Fruit fly (Drosophila melanogaster) ovary, adult (tissue): ENCODE results near the gene nAChRalpha4.

Experiments
- CG17801 ChIP-seq: fragments of 200-800 bp; optimal IDR thresholded peaks from 2 replicates; lab custom pipeline; 2019; ENCODE audit warnings: missing biosample characterization, mild to moderate bottlenecking, missing genetic modification characterization, moderate library complexity; ENCODE audit not compliant: partially characterized antibody

Gene nAChRalpha4

DNA sequence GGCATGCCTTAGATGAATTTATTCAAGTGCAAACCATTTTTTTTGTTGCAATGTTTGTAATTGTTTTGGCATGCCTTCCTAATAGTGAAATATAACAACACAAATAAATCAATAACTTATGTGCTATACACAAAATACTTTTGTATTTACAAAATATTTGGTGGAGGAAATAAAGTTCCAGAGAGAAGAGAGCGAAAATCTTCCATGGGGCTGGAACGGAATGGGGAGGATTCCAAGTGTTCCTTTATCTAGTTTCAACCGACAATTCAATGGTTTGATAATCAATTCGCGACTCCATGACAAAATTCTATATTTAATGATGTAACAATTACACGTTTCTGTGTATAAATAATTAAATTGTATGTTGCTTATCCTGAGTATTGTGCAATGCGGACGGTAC, at the start of gene nAChRalpha4:
Gene nAChRalpha4 (plus strand): TSS at position 246 of the 400 bp plus-strand sequence.
- TF ChIP-seq CG17801 = no peak

- no peak for TF ChIP-seq CG17801
These were observed 32.3 kb upstream of the nAChRalpha4 start, which contains the start of gene CG34031 for dm6 chr3L:23174146-23174545. Gene CG34031, plus strand, starts transcription at chr3L:23174446.

DNA sequence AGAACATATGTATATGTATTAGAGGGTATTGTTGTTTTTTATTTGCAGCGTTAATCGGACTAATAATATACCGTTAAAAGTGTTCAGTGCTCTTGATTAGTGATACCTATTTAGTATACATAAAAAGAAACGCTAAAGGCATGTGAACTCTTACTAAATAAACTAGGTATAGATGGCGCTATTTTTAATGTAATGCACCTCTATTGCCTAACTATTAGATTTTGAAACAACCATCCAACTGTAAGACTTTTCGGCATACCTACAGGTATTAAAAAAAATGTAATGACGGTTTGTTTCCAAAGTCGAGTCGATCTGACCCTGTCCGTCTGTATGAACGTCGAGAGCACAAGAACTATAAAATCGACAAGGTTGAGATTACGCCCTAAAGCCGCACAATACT, 592 bp downstream of the nAChRalpha4 start:
- no peak for TF ChIP-seq CG17801

- no peak for TF ChIP-seq CG17801
These were observed 7.7 kb downstream of the nAChRalpha4 start for dm6 chr3L:23214158-23214557.

dm6 chr3L:23240917-23241316, 34.4 kb downstream of the nAChRalpha4 start:
- TF ChIP-seq CG17801 = no peak

DNA sequence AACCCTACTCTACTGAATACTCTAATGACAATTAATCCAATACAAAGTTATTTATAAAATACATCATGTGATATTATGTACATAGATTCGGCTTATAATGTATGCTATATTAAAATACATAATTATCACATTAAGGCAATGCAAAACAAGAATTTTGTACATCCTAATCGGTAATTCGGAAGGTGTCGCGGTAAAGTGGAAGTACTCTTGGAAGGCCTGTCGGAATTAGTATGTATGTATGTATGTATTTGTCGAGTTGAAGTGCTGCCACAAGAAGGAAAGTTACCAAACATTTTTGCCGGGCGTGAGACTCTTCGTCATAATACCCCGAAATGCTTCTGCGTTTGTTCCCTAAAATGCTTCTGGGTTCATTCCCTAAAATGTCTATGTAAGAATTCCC, 42.6 kb downstream of the nAChRalpha4 start:
- no peak for TF ChIP-seq CG17801

dm6 chr3L:23250598-23250997, 44.1 kb downstream of the nAChRalpha4 start:
- TF ChIP-seq CG17801 = no peak

DNA sequence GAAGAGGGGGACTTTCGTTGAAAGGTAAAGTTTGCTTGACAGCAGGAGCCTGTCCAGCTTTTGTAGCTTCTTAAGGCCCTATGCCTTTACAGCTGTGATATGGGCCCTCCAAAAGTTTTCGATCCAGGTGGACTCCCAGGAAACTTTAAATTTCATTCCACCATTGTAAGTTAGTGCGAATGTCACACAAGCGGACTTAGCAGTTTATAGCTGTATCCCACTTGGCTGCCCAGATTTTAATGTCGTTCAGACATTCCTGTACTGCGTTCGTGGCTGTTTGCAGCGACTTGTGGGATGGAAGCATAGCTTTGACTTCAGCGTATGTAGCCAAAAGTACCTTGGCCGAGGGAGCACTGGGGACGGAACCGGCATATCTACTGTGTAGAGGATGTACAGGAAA, 52.0 kb downstream of the nAChRalpha4 start:
- TF ChIP-seq CG17801 = no peak

DNA sequence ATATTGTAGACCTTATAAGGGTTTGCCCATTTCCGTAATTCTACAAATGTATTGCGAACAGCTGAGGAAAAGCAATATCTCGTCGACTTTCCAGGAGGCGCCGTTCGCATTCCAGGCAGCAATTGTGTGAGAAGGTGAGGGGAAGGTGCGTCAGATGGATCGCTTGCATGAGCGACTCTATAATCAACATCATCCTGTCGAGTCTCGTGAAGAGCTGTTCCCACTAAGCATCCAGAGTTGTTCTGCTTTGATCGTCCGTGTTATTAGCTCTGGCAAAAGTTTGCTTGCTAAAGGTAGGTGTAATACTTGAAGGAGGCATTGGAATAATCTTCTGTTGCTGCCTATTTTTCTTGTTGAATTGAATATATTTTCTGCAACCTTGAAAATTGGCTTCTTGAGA, 53.5 kb downstream of the nAChRalpha4 start:
- TF ChIP-seq CG17801 = no peak

dm6 chr3L:23262563-23262962, 56.1 kb downstream of the nAChRalpha4 start:
- no peak for TF ChIP-seq CG17801

DNA sequence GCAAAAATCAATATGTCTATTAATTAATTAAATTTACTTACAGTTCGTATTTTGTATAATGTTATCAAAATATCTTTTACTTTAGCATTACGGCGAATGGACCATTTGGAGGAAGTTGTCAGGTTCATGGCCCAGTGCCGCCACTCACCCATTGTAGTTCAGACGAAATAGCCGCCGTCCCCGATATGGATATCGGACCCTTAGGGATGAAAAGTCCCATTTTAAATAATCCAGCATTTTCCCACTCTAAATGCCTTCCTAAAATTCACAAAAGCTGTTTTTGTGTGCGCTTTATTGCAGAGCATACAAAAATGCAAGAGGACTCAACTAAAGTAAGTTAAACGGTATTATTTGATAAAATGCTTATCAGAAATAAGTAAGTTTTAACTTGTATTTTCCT, 71.7 kb downstream of the nAChRalpha4 start:
- no peak for TF ChIP-seq CG17801

DNA sequence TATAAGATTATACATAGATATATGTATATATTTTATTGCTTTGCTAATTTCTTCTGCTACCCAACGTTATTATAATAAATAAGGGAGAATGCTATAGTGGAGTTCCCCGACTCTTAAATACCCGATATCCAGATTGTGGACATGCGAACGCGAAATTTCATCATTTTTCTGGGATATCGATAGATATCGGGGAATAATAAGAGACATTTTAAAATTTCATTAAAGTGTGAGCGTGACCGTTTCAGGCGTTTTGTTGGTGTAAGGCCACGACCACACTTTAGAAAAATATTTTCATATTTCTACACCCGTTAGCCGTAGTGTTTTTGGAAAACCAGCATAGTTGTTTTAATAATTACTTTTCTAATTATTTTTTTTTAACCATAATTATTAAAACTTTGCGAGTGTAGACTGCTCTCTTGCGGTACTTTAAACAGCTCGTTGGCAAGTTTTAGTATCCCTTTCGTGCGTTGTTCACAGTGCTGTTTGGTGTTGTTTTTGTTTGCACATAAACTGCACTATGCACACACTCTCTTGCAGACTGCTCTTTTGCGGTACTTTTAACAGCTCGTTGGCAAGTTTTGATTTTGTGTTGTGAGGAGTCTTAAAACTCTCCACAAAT, 72.7 kb downstream of the nAChRalpha4 start:
- no peak for TF ChIP-seq CG17801

DNA sequence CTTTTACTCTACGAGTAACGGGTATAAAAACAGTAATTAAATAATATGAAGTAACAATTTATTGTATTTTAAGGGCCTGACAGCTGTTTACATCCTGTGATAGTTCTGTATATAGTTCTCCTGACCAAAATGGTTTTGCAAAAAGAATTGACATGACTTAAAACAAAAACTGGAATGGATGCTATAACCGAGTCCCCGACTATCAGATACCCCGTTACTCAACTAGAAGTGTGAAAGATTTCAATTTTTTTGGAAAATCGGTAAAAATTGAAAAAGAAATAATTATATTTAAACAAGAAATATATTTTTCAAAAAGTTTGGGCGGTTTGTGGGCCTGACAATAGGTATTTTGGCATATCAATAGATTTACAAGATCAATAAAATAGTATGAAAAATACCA, 130.1 kb downstream of the nAChRalpha4 start:
- no peak for TF ChIP-seq CG17801
